Fruit fly (Drosophila melanogaster): Measurements from ENCODE around the gene da.

da gene

dm6 chr2L:10387869-10388726 lies at the start of gene da (continued):
- TF ChIP-seq Blimp-1 (GFP tag; optimal IDR thresholded peaks at IDR 0.05) (peak; percentile 17), topi (GFP tag; optimal IDR thresholded peaks at IDR 0.05) (peak; percentile 44), Hr38 (GFP tag; optimal IDR thresholded peaks at IDR 0.05) (no peak), dac (GFP tag; optimal IDR thresholded peaks at IDR 0.05) (peak; percentile 8), CG8319 (GFP tag; optimal IDR thresholded peaks at IDR 0.05) (no peak), eg (GFP tag; IDR thresholded peaks at IDR 0.05) (no peak; the same call in 1 of the 3 replicates), fd59A (GFP tag; optimal IDR thresholded peaks at IDR 0.05) (no peak), achi (GFP tag; optimal IDR thresholded peaks at IDR 0.05) (peak; percentile 45), CG15336 (GFP tag; IDR thresholded peaks at IDR 0.05) (0 out of 2 replicates have a peak, but pooled peaks have one; percentile 31), Sox15 (GFP tag; optimal IDR thresholded peaks at IDR 0.05) (peak; percentile 5)

- no peak for TF ChIP-seq CG8632 (GFP tag; optimal IDR thresholded peaks at IDR 0.05)
- peak; percentile 53 for TF ChIP-seq esn (GFP tag; optimal IDR thresholded peaks at IDR 0.05)
- TF ChIP-seq CG9139 (GFP tag; optimal IDR thresholded peaks at IDR 0.05), result no peak
- peak; percentile 25 for TF ChIP-seq Eip93F (GFP tag; optimal IDR thresholded peaks at IDR 0.05)
- TF ChIP-seq cyc (GFP tag; optimal IDR thresholded peaks at IDR 0.05), result peak; percentile 1
- TF ChIP-seq Lpt (GFP tag; optimal IDR thresholded peaks at IDR 0.05), result peak; percentile 16
- TF ChIP-seq spab (GFP tag; optimal IDR thresholded peaks at IDR 0.05), result no peak
- TF ChIP-seq dac (GFP tag; optimal IDR thresholded peaks at IDR 0.05), result no peak
- peak; percentile 58 for TF ChIP-seq Sox14 (GFP tag; optimal IDR thresholded peaks at IDR 0.05)
- peak; percentile 13 for TF ChIP-seq net (GFP tag; optimal IDR thresholded peaks at IDR 0.05)
- TF ChIP-seq CG10631 (GFP tag; optimal IDR thresholded peaks at IDR 0.05), result peak; percentile 45
- no peak for TF ChIP-seq CG31627 (GFP tag; optimal IDR thresholded peaks at IDR 0.05)
- TF ChIP-seq Eip75B (GFP tag; optimal IDR thresholded peaks at IDR 0.05), result peak; percentile 9
- TF ChIP-seq Blimp-1 (GFP tag; optimal IDR thresholded peaks at IDR 0.05), result no peak
- TF ChIP-seq CG3919 (GFP tag; optimal IDR thresholded peaks at IDR 0.05), result peak; percentile 21
- peak; percentile 37 for TF ChIP-seq topi (GFP tag; optimal IDR thresholded peaks at IDR 0.05)
- TF ChIP-seq salr (GFP tag; optimal IDR thresholded peaks at IDR 0.05), result peak in 1 of 2 experiments; percentile 33
- TF ChIP-seq CG6854 (GFP tag; optimal IDR thresholded peaks at IDR 0.05), result peak; percentile 19
- no peak for TF ChIP-seq CG32006 (GFP tag; optimal IDR thresholded peaks at IDR 0.05)
- TF ChIP-seq CG34406 (GFP tag; optimal IDR thresholded peaks at IDR 0.05), result no peak
- TF ChIP-seq Hr39 (GFP tag; optimal IDR thresholded peaks at IDR 0.05), result no peak
- peak; percentile 63 for TF ChIP-seq CG15336 (GFP tag; IDR thresholded peaks at IDR 0.05)
- no peak for TF ChIP-seq Ets21C (GFP tag; optimal IDR thresholded peaks at IDR 0.05)
- no peak for TF ChIP-seq eg (GFP tag; IDR thresholded peaks at IDR 0.05)
- TF ChIP-seq svp (GFP tag), result no peak
- TF ChIP-seq CG6808 (GFP tag; optimal IDR thresholded peaks at IDR 0.05), result no peak
- TF ChIP-seq acj6 (GFP tag; optimal IDR thresholded peaks at IDR 0.05), result peak; percentile 30
- no peak for TF ChIP-seq CG6792 (GFP tag; optimal IDR thresholded peaks at IDR 0.05)
- TF ChIP-seq CG11762 (GFP tag; optimal IDR thresholded peaks at IDR 0.05; ENCODE audit: insufficient read depth), result no peak
- TF ChIP-seq vri (GFP tag; optimal IDR thresholded peaks at IDR 0.05), result peak; percentile 44
- TF ChIP-seq ss (GFP tag; optimal IDR thresholded peaks at IDR 0.05), result no peak
- TF ChIP-seq CG7368 (GFP tag; optimal IDR thresholded peaks at IDR 0.05), result no peak
- TF ChIP-seq Smox (GFP tag; optimal IDR thresholded peaks at IDR 0.05), result peak; percentile 25
- peak; percentile 73 for TF ChIP-seq Eip78C (GFP tag)
- TF ChIP-seq CG1621 (tag; optimal IDR thresholded peaks at IDR 0.05), result no peak
- no peak for TF ChIP-seq CG16779 (tag; optimal IDR thresholded peaks at IDR 0.05)
- no peak for TF ChIP-seq CG11294 (GFP tag; IDR thresholded peaks at IDR 0.05)
- peak; percentile 18 for TF ChIP-seq Met (GFP tag; optimal IDR thresholded peaks at IDR 0.05)
- no peak for TF ChIP-seq CG4318 (GFP tag; optimal IDR thresholded peaks at IDR 0.05)
- peak; percentile 38 for TF ChIP-seq CG3032 (tag; optimal IDR thresholded peaks at IDR 0.05)
- no peak for TF ChIP-seq fd85E (GFP tag; optimal IDR thresholded peaks at IDR 0.05)
- no peak for TF ChIP-seq Hr38 (GFP tag; optimal IDR thresholded peaks at IDR 0.05)
- TF ChIP-seq CG11902 (GFP tag; optimal IDR thresholded peaks at IDR 0.05), result no peak
- peak; percentile 1 for TF ChIP-seq achi (GFP tag; optimal IDR thresholded peaks at IDR 0.05)
- TF ChIP-seq fd59A (GFP tag; optimal IDR thresholded peaks at IDR 0.05), result no peak
Observed at dm6 chr2L:10339212-10339721, 48.6 kb upstream of the da start, which contains the start of gene SamDC. Gene SamDC, plus strand, starts transcription at chr2L:10339457.
